Worm (Caenorhabditis elegans) whole organism, L1 larva: ENCODE results near the gene clec-165.

Source experiments
- lin-13 ChIP-seq: fragments of 150-350 bp; optimal IDR thresholded peaks from 2 replicates; lab custom pipeline; 2014; ENCODE audit warnings: missing biosample characterization, missing genetic modification reagents, missing genetic modification characterization
- lin-15B ChIP-seq: fragments of 150-350 bp; sonication (generic microtip); optimal IDR thresholded peaks from 3 replicates; lab custom pipeline; 2014; ENCODE audit warnings: missing biosample characterization, missing genetic modification characterization
- mef-2 ChIP-seq: fragments of 150-350 bp; optimal IDR thresholded peaks from 2 replicates; lab custom pipeline; 2014; ENCODE audit warnings: missing biosample characterization, missing genetic modification characterization
- nhr-28 ChIP-seq: fragments of 150-350 bp; optimal IDR thresholded peaks from 2 replicates; lab custom pipeline; 2014; ENCODE audit warnings: missing biosample characterization, missing genetic modification characterization
- nhr-76 ChIP-seq: sonication (generic microtip); optimal IDR thresholded peaks from 2 replicates; lab custom pipeline; 2017; ENCODE audit warnings: missing biosample characterization, missing genetic modification characterization
- nhr-77 ChIP-seq: fragments of 150-350 bp; optimal IDR thresholded peaks from 2 replicates; lab custom pipeline; 2014; ENCODE audit warnings: missing biosample characterization, missing genetic modification characterization

- no peak for TF ChIP-seq mef-2
- TF ChIP-seq lin-13 (GFP tag; lab: Kevin White, UChicago), result no peak
- TF ChIP-seq lin-15B (tag; lab: Kevin White, UChicago), result no peak
- TF ChIP-seq nhr-76, result no peak
- no peak for TF ChIP-seq nhr-28 (tag; lab: Kevin White, UChicago)
- TF ChIP-seq nhr-77, result no peak
These were observed 14.3 kb upstream of the clec-165 start, which contains the start of gene clec-169 for ce11 chrIV:1261024-1261423.
